Worm (Caenorhabditis elegans) whole organism, L4 larva: ENCODE data around the gene smc-6.

Source experiments
- R02D3.7 ChIP-seq: fragments of 150-350 bp; sonication (generic microtip); optimal IDR thresholded peaks from 3 replicates; lab custom pipeline; 2014; ENCODE audit warnings: missing biosample characterization, missing genetic modification characterization
- T26A8.4 ChIP-seq: fragments of 200-800 bp; sonication (Bioruptor generic); IDR thresholded peaks from 2 replicates; pipeline ENCODE4 v1.3.6; 2022; ENCODE audit warnings: missing genetic modification characterization, missing compliant biosample characterization
- Y105C5A.15 ChIP-seq: fragments of 200-800 bp; sonication (Bioruptor generic); IDR thresholded peaks from 2 replicates; pipeline ENCODE4 v1.3.6; 2022; ENCODE audit warnings: missing genetic modification characterization, missing compliant biosample characterization
- Y48G9A.11 ChIP-seq: fragments of 200-800 bp; sonication (Bioruptor generic); IDR thresholded peaks from 2 replicates; pipeline ENCODE4 v1.3.6; 2022; ENCODE audit warnings: missing genetic modification reagents, missing genetic modification characterization, missing compliant biosample characterization
- Y5F2A.4 ChIP-seq: fragments of 200-800 bp; sonication (Bioruptor generic); optimal IDR thresholded peaks from 2 replicates; lab custom pipeline; 2018; ENCODE audit warnings: mild to moderate bottlenecking, missing genetic modification characterization, missing compliant biosample characterization
- Y75B8A.6 ChIP-seq: fragments of 200-800 bp; sonication (Bioruptor generic); IDR thresholded peaks from 2 replicates; pipeline ENCODE4 v1.3.6; 2022; ENCODE audit warnings: missing genetic modification reagents, missing genetic modification characterization, missing compliant biosample characterization
- ZK337.2 ChIP-seq: fragments of 200-800 bp; sonication (Bioruptor generic); IDR thresholded peaks from 2 replicates; pipeline ENCODE4 v1.3.6; 2022; ENCODE audit warnings: missing genetic modification reagents, missing genetic modification characterization, missing compliant biosample characterization
- ZK546.5 ChIP-seq, 2 experiments: sonication (generic microtip); optimal IDR thresholded peaks; 2 replicates each; lab custom pipeline; 2017; ENCODE audit warnings: missing biosample characterization in 2 of 2, missing genetic modification characterization in 2 of 2
- attf-4 ChIP-seq: sonication (generic microtip); optimal IDR thresholded peaks from 3 replicates; lab custom pipeline; 2017; ENCODE audit warnings: missing biosample characterization, missing genetic modification characterization
- ceh-20 ChIP-seq: fragments of 200-800 bp; sonication (Bioruptor generic); IDR thresholded peaks from 2 replicates; pipeline ENCODE4 v1.3.6; 2022; ENCODE audit warnings: missing genetic modification reagents, missing genetic modification characterization, missing compliant biosample characterization
- ceh-44 ChIP-seq: fragments of 200-800 bp; sonication (Bioruptor generic); IDR thresholded peaks from 2 replicates; pipeline ENCODE4 v1.3.6; 2022; ENCODE audit warnings: missing genetic modification reagents, missing genetic modification characterization, missing compliant biosample characterization
- ceh-62 ChIP-seq: sonication (generic microtip); optimal IDR thresholded peaks from 2 replicates; lab custom pipeline; 2017; ENCODE audit warnings: missing biosample characterization, missing genetic modification characterization
- ceh-82 ChIP-seq: sonication (generic microtip); optimal IDR thresholded peaks from 2 replicates; lab custom pipeline; 2017; ENCODE audit warnings: missing biosample characterization, missing genetic modification characterization
- daf-19 ChIP-seq: fragments of 200-800 bp; sonication (Bioruptor generic); conservative IDR thresholded peaks from 2 replicates; pipeline ENCODE4 v1.3.6; 2022; ENCODE audit warnings: missing genetic modification characterization, missing compliant biosample characterization
- daf-8 ChIP-seq: fragments of 200-800 bp; sonication (Bioruptor generic); IDR thresholded peaks from 2 replicates; pipeline ENCODE4 v1.3.6; 2022; ENCODE audit warnings: missing genetic modification characterization, missing compliant biosample characterization
- dmd-9 ChIP-seq: fragments of 200-800 bp; sonication (Bioruptor generic); IDR thresholded peaks from 2 replicates; pipeline ENCODE4 v1.3.6; 2022; ENCODE audit warnings: missing genetic modification reagents, missing genetic modification characterization, missing compliant biosample characterization
- dve-1 ChIP-seq: sonication (generic microtip); optimal IDR thresholded peaks from 2 replicates; lab custom pipeline; 2017; ENCODE audit warnings: antibody characterized with exemption, mild to moderate bottlenecking, missing genetic modification characterization, missing compliant biosample characterization; ENCODE audit not compliant: insufficient read depth
- egl-27 ChIP-seq: sonication (generic microtip); optimal IDR thresholded peaks from 3 replicates; lab custom pipeline; 2017; ENCODE audit warnings: missing biosample characterization, missing genetic modification reagents, missing genetic modification characterization
- egl-43 ChIP-seq: fragments of 200-800 bp; sonication (Bioruptor generic); IDR thresholded peaks from 2 replicates; pipeline ENCODE4 v1.3.6; 2022; ENCODE audit warnings: missing genetic modification reagents, missing genetic modification characterization, missing compliant biosample characterization
- fos-1 ChIP-seq: fragments of 150-350 bp; optimal IDR thresholded peaks from 2 replicates; lab custom pipeline; 2014; ENCODE audit warnings: missing biosample characterization, missing genetic modification characterization
- hmg-1.1 ChIP-seq: fragments of 200-800 bp; sonication (Bioruptor generic); IDR thresholded peaks from 2 replicates; pipeline ENCODE4 v1.3.6; 2022; ENCODE audit warnings: missing genetic modification reagents, missing genetic modification characterization, missing compliant biosample characterization
- lim-7 ChIP-seq: fragments of 200-800 bp; sonication (Bioruptor generic); IDR thresholded peaks from 2 replicates; pipeline ENCODE4 v1.3.6; 2022; ENCODE audit warnings: missing genetic modification characterization, missing compliant biosample characterization
- lin-1 ChIP-seq: fragments of 200-800 bp; sonication (Bioruptor generic); IDR thresholded peaks from 2 replicates; pipeline ENCODE4 v1.3.6; 2022; ENCODE audit warnings: missing genetic modification reagents, missing genetic modification characterization, missing compliant biosample characterization
- lin-13 ChIP-seq: fragments of 150-350 bp; optimal IDR thresholded peaks from 2 replicates; lab custom pipeline; 2014; ENCODE audit warnings: missing biosample characterization, missing genetic modification reagents, missing genetic modification characterization
- lin-15B ChIP-seq: fragments of 150-350 bp; sonication (generic microtip); optimal IDR thresholded peaks from 3 replicates; lab custom pipeline; 2014; ENCODE audit warnings: missing biosample characterization, missing genetic modification characterization
- lir-3 ChIP-seq: sonication (generic microtip); optimal IDR thresholded peaks from 2 replicates; lab custom pipeline; 2016; ENCODE audit warnings: mild to moderate bottlenecking, missing genetic modification characterization, missing compliant biosample characterization
- lsy-2 ChIP-seq, 2 experiments: fragments of 150-350 bp in 1 of 2; sonication (generic microtip) in 1 of 2; optimal IDR thresholded peaks; 2 replicates each; lab custom pipeline; 2014 to 2017; ENCODE audit warnings: missing biosample characterization in 2 of 2, missing genetic modification characterization in 2 of 2
- madf-5 ChIP-seq, 2 experiments: fragments of 200-800 bp; sonication (Bioruptor generic); IDR thresholded peaks; 2 replicates each; pipeline ENCODE4 v1.3.6; 2022; ENCODE audit warnings: missing compliant biosample characterization in 2 of 2, missing genetic modification characterization in 2 of 2
- mdl-1 ChIP-seq, 2 experiments: fragments of 150-350 bp in 1 of 2; sonication (generic microtip) in 1 of 2; optimal IDR thresholded peaks; 2 replicates each; lab custom pipeline; 2014 to 2017; ENCODE audit warnings: missing biosample characterization in 2 of 2, missing genetic modification characterization in 2 of 2
- mdt-29 ChIP-seq: fragments of 200-800 bp; sonication (Bioruptor generic); IDR thresholded peaks from 2 replicates; pipeline ENCODE4 v1.3.6; 2022; ENCODE audit warnings: missing genetic modification reagents, missing genetic modification characterization, missing compliant biosample characterization
- mep-1 ChIP-seq: fragments of 150-350 bp; sonication (generic microtip); optimal IDR thresholded peaks from 3 replicates; lab custom pipeline; 2014; ENCODE audit warnings: missing biosample characterization, missing genetic modification characterization
- mes-2 ChIP-seq: sonication (generic microtip); optimal IDR thresholded peaks from 2 replicates; lab custom pipeline; 2016; ENCODE audit warnings: missing genotype, mild to moderate bottlenecking, missing genetic modification characterization, missing compliant biosample characterization; ENCODE audit not compliant: poor library complexity, severe bottlenecking
- mxl-2 ChIP-seq: fragments of 200-800 bp; sonication (Bioruptor generic); conservative IDR thresholded peaks from 2 replicates; pipeline ENCODE4 v1.3.6; 2022; ENCODE audit warnings: missing genetic modification reagents, missing genetic modification characterization, missing compliant biosample characterization
- nhr-10 ChIP-seq: fragments of 150-350 bp; optimal IDR thresholded peaks from 2 replicates; lab custom pipeline; 2014; ENCODE audit warnings: missing biosample characterization, missing genetic modification characterization
- nhr-102 ChIP-seq: sonication (generic microtip); optimal IDR thresholded peaks from 2 replicates; lab custom pipeline; 2016; ENCODE audit warnings: mild to moderate bottlenecking, missing genetic modification characterization, moderate library complexity, missing compliant biosample characterization
- nhr-25 ChIP-seq: sonication (generic microtip); optimal IDR thresholded peaks from 2 replicates; lab custom pipeline; 2017; ENCODE audit warnings: missing genetic modification characterization, mild to moderate bottlenecking, missing compliant biosample characterization, antibody characterized with exemption, moderate library complexity, borderline replicate concordance; ENCODE audit not compliant: insufficient read depth
- nhr-28 ChIP-seq: fragments of 150-350 bp; optimal IDR thresholded peaks from 2 replicates; lab custom pipeline; 2014; ENCODE audit warnings: missing biosample characterization, missing genetic modification characterization
- nhr-41 ChIP-seq: fragments of 200-800 bp; sonication (Bioruptor generic); IDR thresholded peaks from 2 replicates; pipeline ENCODE4 v1.3.6; 2022; ENCODE audit warnings: missing genetic modification reagents, missing genetic modification characterization, missing compliant biosample characterization
- pha-4 ChIP-seq, 2 experiments: fragments of 150-350 bp in 1 of 2; fragments of 200-800 bp in 1 of 2; sonication (Bioruptor generic) in 1 of 2; IDR thresholded peaks in 1 of 2; optimal IDR thresholded peaks in 1 of 2; 2 replicates each; pipeline versions ENCODE4 v1.3.6 to Lab custom; 2014 to 2022; ENCODE audit warnings: missing genetic modification characterization in 2 of 2, missing genetic modification reagents in 2 of 2, missing biosample characterization in 1 of 2, missing compliant biosample characterization in 1 of 2
- php-3 ChIP-seq: fragments of 200-800 bp; sonication (Bioruptor generic); IDR thresholded peaks from 2 replicates; pipeline ENCODE4 v1.3.6; 2022; ENCODE audit warnings: missing genetic modification reagents, missing genetic modification characterization, missing compliant biosample characterization
- sdz-12 ChIP-seq: fragments of 200-800 bp; sonication (Bioruptor generic); optimal IDR thresholded peaks from 2 replicates; lab custom pipeline; 2018; ENCODE audit warnings: mild to moderate bottlenecking, missing genetic modification characterization, missing compliant biosample characterization
- set-16 ChIP-seq: fragments of 200-800 bp; sonication (Bioruptor generic); IDR thresholded peaks from 2 replicates; pipeline ENCODE4 v1.3.6; 2022; ENCODE audit warnings: missing genetic modification reagents, missing genetic modification characterization, missing compliant biosample characterization
- snpc-4 ChIP-seq: fragments of 150-350 bp; optimal IDR thresholded peaks from 2 replicates; lab custom pipeline; 2014; ENCODE audit warnings: missing biosample characterization, missing genetic modification characterization
- spr-1 ChIP-seq: sonication (generic microtip); optimal IDR thresholded peaks from 2 replicates; lab custom pipeline; 2016; ENCODE audit warnings: mild to moderate bottlenecking, missing genetic modification characterization, missing compliant biosample characterization
- tag-97 ChIP-seq: fragments of 200-800 bp; sonication (Bioruptor generic); IDR thresholded peaks from 2 replicates; pipeline ENCODE4 v1.3.6; 2022; ENCODE audit warnings: missing genetic modification characterization, missing compliant biosample characterization
- unc-130 ChIP-seq: sonication (generic microtip); optimal IDR thresholded peaks from 2 replicates; lab custom pipeline; 2016; ENCODE audit warnings: missing genetic modification reagents, missing genetic modification characterization, missing compliant biosample characterization
- unc-39 ChIP-seq: sonication (generic microtip); optimal IDR thresholded peaks from 2 replicates; lab custom pipeline; 2017; ENCODE audit warnings: missing biosample characterization, missing genetic modification characterization
- zfp-2 ChIP-seq: sonication (generic microtip); optimal IDR thresholded peaks from 2 replicates; lab custom pipeline; 2016; ENCODE audit warnings: mild to moderate bottlenecking, missing genetic modification characterization, missing compliant biosample characterization
- zip-11 ChIP-seq: fragments of 200-800 bp; sonication (Bioruptor generic); IDR thresholded peaks from 2 replicates; pipeline ENCODE4 v1.3.6; 2022; ENCODE audit warnings: missing genetic modification characterization, missing compliant biosample characterization
- zip-2 ChIP-seq: fragments of 150-350 bp; optimal IDR thresholded peaks from 2 replicates; lab custom pipeline; 2014; ENCODE audit warnings: missing biosample characterization, missing genetic modification characterization

The smc-6 gene

ce11 chrII:11614103-11614857, 35.8 kb downstream of the smc-6 start:
- TF ChIP-seq lsy-2 (tag; optimal IDR thresholded peaks at IDR 0.05; lab: Kevin White, UChicago) (peak in 1 of 2 experiments; percentile 9), ceh-44 (GFP tag; lab: Robert Waterston, UW) (no peak), set-16 (no peak), lin-1 (GFP tag; lab: Robert Waterston, UW) (no peak), lir-3 (tag; lab: Kevin White, UChicago) (no peak), mdt-29 (GFP tag; lab: Robert Waterston, UW) (no peak), ceh-62 (tag; lab: Kevin White, UChicago) (no peak), hmg-1.1 (GFP tag; lab: Robert Waterston, UW) (no peak), Y75B8A.6 (GFP tag; lab: Robert Waterston, UW) (no peak), attf-4 (tag; lab: Kevin White, UChicago) (no peak), php-3 (no peak), lin-13 (GFP tag; lab: Kevin White, UChicago) (no peak), unc-130 (no peak), T26A8.4 (GFP tag; lab: Robert Waterston, UW) (peak; percentile 50; the same call in 1 of the 2 replicates), snpc-4 (tag; lab: Kevin White, UChicago) (no peak), sdz-12 (GFP tag; lab: Kevin White, UChicago) (no peak), ZK337.2 (GFP tag; lab: Robert Waterston, UW) (no peak), mes-2 (tag; lab: Kevin White, UChicago) (peak; percentile 21), dve-1 (tag; lab: Kevin White, UChicago) (peak; percentile 5), fos-1 (tag; lab: Kevin White, UChicago) (no peak), R02D3.7 (tag; lab: Kevin White, UChicago) (no peak), nhr-28 (tag; lab: Kevin White, UChicago) (no peak), mdl-1 (tag; optimal IDR thresholded peaks at IDR 0.05; lab: Kevin White, UChicago) (no peak), egl-43 (no peak), nhr-41 (GFP tag; lab: Robert Waterston, UW) (no peak), madf-5 (GFP tag; IDR thresholded peaks at IDR 0.05; lab: Robert Waterston, UW) (no peak), mxl-2 (no peak), mep-1 (tag; lab: Kevin White, UChicago) (peak; percentile 61), ZK546.5 (tag; optimal IDR thresholded peaks at IDR 0.05; lab: Kevin White, UChicago) (no peak), daf-8 (GFP tag; lab: Robert Waterston, UW) (no peak), pha-4 (GFP tag; IDR thresholded peaks at IDR 0.05; lab: Robert Waterston, UW) (no peak), pha-4 (tag; optimal IDR thresholded peaks at IDR 0.05; lab: Kevin White, UChicago) (no peak), zip-11 (GFP tag; lab: Robert Waterston, UW) (no peak), zfp-2 (tag; lab: Kevin White, UChicago) (no peak), daf-19 (GFP tag; lab: Robert Waterston, UW) (no peak), tag-97 (no peak), ceh-82 (no peak), Y105C5A.15 (GFP tag; lab: Robert Waterston, UW) (no peak), lin-15B (tag; lab: Kevin White, UChicago) (no peak), ceh-20 (GFP tag; lab: Robert Waterston, UW) (no peak), nhr-10 (tag; lab: Kevin White, UChicago) (peak; percentile 28), lim-7 (GFP tag; lab: Robert Waterston, UW) (no peak), unc-39 (tag; lab: Kevin White, UChicago) (no peak), egl-27 (tag; lab: Kevin White, UChicago) (no peak), nhr-102 (tag; lab: Kevin White, UChicago) (peak; percentile 57), nhr-25 (no peak), spr-1 (no peak), Y5F2A.4 (GFP tag; lab: Kevin White, UChicago) (no peak), Y48G9A.11 (GFP tag; lab: Robert Waterston, UW) (no peak), dmd-9 (GFP tag; lab: Robert Waterston, UW) (no peak), zip-2 (tag; lab: Kevin White, UChicago) (no peak)
